Worm (Caenorhabditis elegans) whole organism, L4/young adult: ENCODE results near the gene F22E12.3.

Experiments used
- W03F9.2 ChIP-seq: fragments of 150-350 bp; optimal IDR thresholded peaks from 2 replicates; lab custom pipeline; 2014; ENCODE audit warnings: missing biosample characterization, missing genetic modification characterization
- dao-5 ChIP-seq: sonication (generic microtip); optimal IDR thresholded peaks from 2 replicates; lab custom pipeline; 2016; ENCODE audit warnings: missing genotype, missing genetic modification characterization, moderate library complexity, missing compliant biosample characterization
- him-1 ChIP-seq: sonication (generic microtip); optimal IDR thresholded peaks from 2 replicates; lab custom pipeline; 2016; ENCODE audit warnings: missing genotype, missing genetic modification reagents, missing genetic modification characterization, missing compliant biosample characterization

ce11 chrV:10457247-10457646, 5.9 kb downstream of the F22E12.3 start, which contains the start of gene F22E12.1:
- TF ChIP-seq him-1 (tag; lab: Kevin White, UChicago) (no peak), dao-5 (tag; lab: Kevin White, UChicago) (no peak), W03F9.2 (tag; lab: Kevin White, UChicago) (no peak)
